Worm (Caenorhabditis elegans): ENCODE measurements around the gene cest-3.

DNA sequence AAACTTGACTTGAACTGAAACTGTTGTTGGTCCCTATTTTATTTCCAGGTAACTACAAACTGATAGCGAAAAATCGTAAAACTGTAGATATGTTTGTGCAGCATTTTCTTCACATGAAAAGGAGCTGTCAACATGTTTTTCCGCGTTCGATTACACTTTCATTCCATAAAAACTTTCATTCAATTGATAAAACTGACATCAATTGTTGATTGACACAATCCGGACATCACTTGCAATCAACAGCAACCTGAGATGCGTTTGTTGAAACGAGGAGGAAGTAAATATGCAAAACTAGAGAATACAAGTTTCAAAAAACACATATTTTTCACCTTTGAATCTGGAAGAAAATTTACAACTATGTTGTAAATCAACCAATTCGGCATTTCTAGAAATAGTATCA, 44.1 kb upstream of the cest-3 start:
- TF ChIP-seq nhr-12 (tag; optimal IDR thresholded peaks at IDR 0.05) = no peak
- TF ChIP-seq nhr-2 (tag; optimal IDR thresholded peaks at IDR 0.05) = no peak
- TF ChIP-seq mep-1 (tag; optimal IDR thresholded peaks at IDR 0.05) = no peak
- no peak for TF ChIP-seq cnd-1 (tag; optimal IDR thresholded peaks at IDR 0.05)
- TF ChIP-seq nhr-76 (tag; optimal IDR thresholded peaks at IDR 0.05) = no peak
- no peak for TF ChIP-seq ztf-11 (tag; optimal IDR thresholded peaks at IDR 0.05)
- no peak for TF ChIP-seq snpc-4 (tag; optimal IDR thresholded peaks at IDR 0.05)
- TF ChIP-seq lsy-2 (tag; optimal IDR thresholded peaks at IDR 0.05) = no peak
